Worm (Caenorhabditis elegans): ENCODE measurements around the gene fbxb-47.
"Not testable (repeated sequence)": the region's sequence is repeated elsewhere in the genome, so short reads cannot be mapped to it uniquely, and the experiment has no call there.

fbxb-47 gene

ce11 chrII:1660888-1661287, 42.4 kb downstream of the fbxb-47 start, which contains the start of gene ZC204.13:
Gene ZC204.13 (minus strand): TSS chrII:1660988.
- not testable (repeated sequence) for TF ChIP-seq elt-3 (tag; optimal IDR thresholded peaks at IDR 0.05); unc-62 (GFP tag; optimal IDR thresholded peaks at IDR 0.05); nhr-237 (tag; optimal IDR thresholded peaks at IDR 0.05)

ce11 chrII:1659729-1660128, 43.5 kb downstream of the fbxb-47 start:
- TF ChIP-seq elt-2 (tag; optimal IDR thresholded peaks at IDR 0.05): peak; percentile 84
- TF ChIP-seq pqm-1 (tag; optimal IDR thresholded peaks at IDR 0.05): peak; percentile 31

ce11 chrII:1657202-1657601, 46.1 kb downstream of the fbxb-47 start, which contains the start of gene ZC204.12:
Gene ZC204.12 (minus strand): TSS chrII:1657302.
- no peak for TF ChIP-seq nhr-77 (tag; optimal IDR thresholded peaks at IDR 0.05)
- no peak for TF ChIP-seq nhr-23 (tag; optimal IDR thresholded peaks at IDR 0.05)
- TF ChIP-seq elt-1 (tag; optimal IDR thresholded peaks at IDR 0.05): no peak
- no peak for TF ChIP-seq hmg-11 (tag; optimal IDR thresholded peaks at IDR 0.05)
- TF ChIP-seq nhr-67 (tag; optimal IDR thresholded peaks at IDR 0.05): no peak
- no peak for TF ChIP-seq fos-1 (tag; optimal IDR thresholded peaks at IDR 0.05)
- TF ChIP-seq ama-1 (optimal IDR thresholded peaks at IDR 0.05): no peak
- TF ChIP-seq skn-1 (tag; optimal IDR thresholded peaks at IDR 0.05): no peak
- no peak for TF ChIP-seq ceh-82 (tag; optimal IDR thresholded peaks at IDR 0.05)
- no peak for TF ChIP-seq unc-62 (GFP tag; optimal IDR thresholded peaks at IDR 0.05)
- TF ChIP-seq elt-2 (tag; optimal IDR thresholded peaks at IDR 0.05): no peak
- TF ChIP-seq mml-1 (tag; optimal IDR thresholded peaks at IDR 0.05): no peak

ce11 chrII:1654917-1655316, 48.3 kb downstream of the fbxb-47 start, which contains the start of gene btb-12:
Gene btb-12 (plus strand): TSS chrII:1655217.
- TF ChIP-seq ZK546.5 (tag; optimal IDR thresholded peaks at IDR 0.05): no peak
- TF ChIP-seq R02D3.7 (tag; optimal IDR thresholded peaks at IDR 0.05): no peak
- no peak for TF ChIP-seq egl-5 (tag; optimal IDR thresholded peaks at IDR 0.05)
- TF ChIP-seq nhr-76 (tag; optimal IDR thresholded peaks at IDR 0.05): no peak
- no peak for TF ChIP-seq fkh-10 (GFP tag; optimal IDR thresholded peaks at IDR 0.05)

- no peak for TF ChIP-seq nhr-76 (tag; optimal IDR thresholded peaks at IDR 0.05)
- no peak for TF ChIP-seq egl-5 (tag; optimal IDR thresholded peaks at IDR 0.05)
- no peak for TF ChIP-seq ztf-11 (tag; optimal IDR thresholded peaks at IDR 0.05)
- TF ChIP-seq nhr-23 (tag; optimal IDR thresholded peaks at IDR 0.05): no peak
- TF ChIP-seq hmg-11 (tag; optimal IDR thresholded peaks at IDR 0.05): no peak
- TF ChIP-seq lin-39 (tag; optimal IDR thresholded peaks at IDR 0.05): no peak
- TF ChIP-seq lin-15B (tag; optimal IDR thresholded peaks at IDR 0.05): no peak
- TF ChIP-seq egl-27 (tag; optimal IDR thresholded peaks at IDR 0.05): no peak
- TF ChIP-seq nhr-12 (tag; optimal IDR thresholded peaks at IDR 0.05): no peak
- TF ChIP-seq unc-62 (GFP tag; optimal IDR thresholded peaks at IDR 0.05): no peak
- no peak for TF ChIP-seq nhr-25 (tag; optimal IDR thresholded peaks at IDR 0.05)
These were observed 49.9 kb downstream of the fbxb-47 start, which contains the start of gene fbxb-15 for ce11 chrII:1653397-1653796. Gene fbxb-15 (minus strand): TSS chrII:1653497.

All from whole organism, L3 larva.